Fruit fly (Drosophila melanogaster) whole organism, prepupa: ENCODE results near the gene Acp24A4.

Experiments
- CG10669 ChIP-seq: fragments of 200-800 bp; sonication (Bioruptor generic); optimal IDR thresholded peaks from 3 replicates; lab custom pipeline; 2018; ENCODE audit warnings: missing biosample characterization, mild to moderate bottlenecking, missing genetic modification characterization, moderate library complexity
- CG11294 ChIP-seq: fragments of 200-800 bp; sonication (Bioruptor generic); IDR thresholded peaks from 2 replicates; pipeline ENCODE4 v1.3.6; 2022; ENCODE audit warnings: missing biosample characterization, missing genetic modification characterization
- CG11902 ChIP-seq: fragments of 200-800 bp; sonication (Bioruptor generic); optimal IDR thresholded peaks from 3 replicates; lab custom pipeline; 2016; ENCODE audit warnings: missing biosample characterization, missing genetic modification characterization
- CG15336 ChIP-seq: fragments of 200-800 bp; sonication (Bioruptor generic); IDR thresholded peaks from 2 replicates; pipeline ENCODE4 v1.3.6; 2022; ENCODE audit warnings: missing biosample characterization, missing genetic modification characterization
- CG1621 ChIP-seq: fragments of 200-800 bp; sonication (Bioruptor generic); optimal IDR thresholded peaks from 3 replicates; lab custom pipeline; 2018; ENCODE audit warnings: missing biosample characterization, mild to moderate bottlenecking, missing genetic modification characterization
- CG16779 ChIP-seq: fragments of 200-800 bp; sonication (Bioruptor generic); optimal IDR thresholded peaks from 3 replicates; lab custom pipeline; 2017; ENCODE audit warnings: missing biosample characterization, mild to moderate bottlenecking, missing genetic modification characterization
- CG3032 ChIP-seq: fragments of 200-800 bp; optimal IDR thresholded peaks from 2 replicates; lab custom pipeline; 2019; ENCODE audit warnings: missing biosample characterization, mild to moderate bottlenecking, missing genetic modification characterization, moderate library complexity
- CG31627 ChIP-seq: fragments of 200-800 bp; sonication (Bioruptor generic); optimal IDR thresholded peaks from 3 replicates; lab custom pipeline; 2016; ENCODE audit warnings: missing biosample characterization, missing genetic modification characterization
- CG34406 ChIP-seq: fragments of 200-800 bp; sonication (Bioruptor generic); optimal IDR thresholded peaks from 3 replicates; lab custom pipeline; 2016; ENCODE audit warnings: missing biosample characterization, missing genetic modification characterization
- CG3919 ChIP-seq: fragments of 200-800 bp; sonication (Bioruptor generic); optimal IDR thresholded peaks from 3 replicates; lab custom pipeline; 2016; ENCODE audit warnings: missing biosample characterization, missing genetic modification characterization
- CG4318 ChIP-seq: fragments of 200-800 bp; sonication (Bioruptor generic); optimal IDR thresholded peaks from 3 replicates; lab custom pipeline; 2017; ENCODE audit warnings: missing biosample characterization, mild to moderate bottlenecking, missing genetic modification characterization
- CG6163 ChIP-seq: fragments of 200-800 bp; sonication (Bioruptor generic); IDR thresholded peaks from 3 replicates; pipeline ENCODE4 v1.3.6; 2022; ENCODE audit warnings: missing biosample characterization, missing genetic modification characterization
- CG6276 ChIP-seq: fragments of 200-800 bp; sonication (Bioruptor generic); optimal IDR thresholded peaks from 2 replicates; lab custom pipeline; 2017; ENCODE audit warnings: missing biosample characterization, mild to moderate bottlenecking, missing genetic modification characterization
- CG6792 ChIP-seq: fragments of 200-800 bp; sonication (Bioruptor generic); optimal IDR thresholded peaks from 3 replicates; lab custom pipeline; 2016; ENCODE audit warnings: missing biosample characterization, missing genetic modification characterization
- CG6854 ChIP-seq: fragments of 200-800 bp; sonication (Bioruptor generic); optimal IDR thresholded peaks from 2 replicates; lab custom pipeline; 2017; ENCODE audit warnings: missing biosample characterization, mild to moderate bottlenecking, missing genetic modification characterization
- CG8119 ChIP-seq: fragments of 200-800 bp; sonication (Bioruptor generic); IDR thresholded peaks from 3 replicates; pipeline ENCODE4 v1.3.6; 2022; ENCODE audit warnings: missing biosample characterization, missing genetic modification characterization
- CG8319 ChIP-seq: fragments of 200-800 bp; sonication (Bioruptor generic); optimal IDR thresholded peaks from 3 replicates; lab custom pipeline; 2016; ENCODE audit warnings: missing biosample characterization, missing genetic modification characterization
- CG8632 ChIP-seq: fragments of 200-800 bp; sonication (Bioruptor generic); optimal IDR thresholded peaks from 3 replicates; lab custom pipeline; 2016; ENCODE audit warnings: missing biosample characterization, missing genetic modification characterization
- Eip75B ChIP-seq: fragments of 200-800 bp; sonication (Bioruptor generic); optimal IDR thresholded peaks from 3 replicates; lab custom pipeline; 2016; ENCODE audit warnings: missing biosample characterization, missing genetic modification characterization
- Eip78C ChIP-seq: fragments of 200-800 bp; sonication (Bioruptor generic); peaks from one replicate; lab custom pipeline; 2016; ENCODE audit warnings: missing biosample characterization, missing genetic modification characterization
- Eip93F ChIP-seq: fragments of 200-800 bp; sonication (Bioruptor generic); optimal IDR thresholded peaks from 2 replicates; lab custom pipeline; 2016; ENCODE audit warnings: missing biosample characterization, mild to moderate bottlenecking, missing genetic modification characterization
- Ets96B ChIP-seq: fragments of 200-800 bp; optimal IDR thresholded peaks from 2 replicates; lab custom pipeline; 2019; ENCODE audit warnings: missing biosample characterization, mild to moderate bottlenecking, missing genetic modification characterization, moderate library complexity
- Gug ChIP-seq: fragments of 200-800 bp; sonication (Bioruptor generic); IDR thresholded peaks from 2 replicates; pipeline ENCODE4 v1.3.6; 2022; ENCODE audit warnings: missing biosample characterization, missing genetic modification characterization
- Hr39 ChIP-seq: fragments of 200-800 bp; sonication (Bioruptor generic); optimal IDR thresholded peaks from 2 replicates; lab custom pipeline; 2016; ENCODE audit warnings: missing biosample characterization, missing genetic modification characterization
- Hr4 ChIP-seq: fragments of 200-800 bp; sonication (Bioruptor generic); optimal IDR thresholded peaks from 3 replicates; lab custom pipeline; 2016; ENCODE audit warnings: missing biosample characterization, missing genetic modification characterization
- Lpt ChIP-seq: fragments of 200-800 bp; sonication (Bioruptor generic); optimal IDR thresholded peaks from 3 replicates; lab custom pipeline; 2016; ENCODE audit warnings: missing biosample characterization, missing genetic modification characterization
- Met ChIP-seq: fragments of 200-800 bp; sonication (Bioruptor generic); optimal IDR thresholded peaks from 3 replicates; lab custom pipeline; 2016; ENCODE audit warnings: missing biosample characterization, missing genetic modification characterization
- OdsH ChIP-seq: fragments of 200-800 bp; sonication (Bioruptor generic); optimal IDR thresholded peaks from 3 replicates; lab custom pipeline; 2016; ENCODE audit warnings: missing biosample characterization, missing genetic modification characterization
- Smox ChIP-seq: fragments of 200-800 bp; sonication (Bioruptor generic); optimal IDR thresholded peaks from 3 replicates; lab custom pipeline; 2016; ENCODE audit warnings: missing biosample characterization, missing genetic modification characterization
- Sox102F ChIP-seq: fragments of 200-800 bp; sonication (Bioruptor generic); optimal IDR thresholded peaks from 2 replicates; lab custom pipeline; 2016; ENCODE audit warnings: missing biosample characterization, mild to moderate bottlenecking, missing genetic modification characterization
- Sox14 ChIP-seq: fragments of 200-800 bp; sonication (Bioruptor generic); optimal IDR thresholded peaks from 3 replicates; lab custom pipeline; 2016; ENCODE audit warnings: missing biosample characterization, missing genetic modification characterization
- Sox15 ChIP-seq: fragments of 200-800 bp; sonication (Bioruptor generic); optimal IDR thresholded peaks from 3 replicates; lab custom pipeline; 2016; ENCODE audit warnings: missing biosample characterization, missing genetic modification characterization
- achi ChIP-seq: fragments of 200-800 bp; sonication (Bioruptor generic); optimal IDR thresholded peaks from 3 replicates; lab custom pipeline; 2016; ENCODE audit warnings: missing biosample characterization, missing genetic modification characterization
- acj6 ChIP-seq: fragments of 200-800 bp; sonication (Bioruptor generic); optimal IDR thresholded peaks from 3 replicates; lab custom pipeline; 2016; ENCODE audit warnings: missing biosample characterization, missing genetic modification characterization
- dac ChIP-seq: fragments of 200-800 bp; sonication (Bioruptor generic); optimal IDR thresholded peaks from 2 replicates; lab custom pipeline; 2017; ENCODE audit warnings: missing biosample characterization, mild to moderate bottlenecking, missing genetic modification characterization
- fd59A ChIP-seq: fragments of 200-800 bp; sonication (Bioruptor generic); optimal IDR thresholded peaks from 2 replicates; lab custom pipeline; 2017; ENCODE audit warnings: missing biosample characterization, mild to moderate bottlenecking, missing genetic modification characterization, missing genetic modification reagents
- fd85E ChIP-seq: fragments of 200-800 bp; sonication (Bioruptor generic); optimal IDR thresholded peaks from 3 replicates; lab custom pipeline; 2016; ENCODE audit warnings: missing biosample characterization, missing genetic modification characterization
- fkh ChIP-seq: fragments of 200-800 bp; sonication (Bioruptor generic); optimal IDR thresholded peaks from 3 replicates; lab custom pipeline; 2017; ENCODE audit warnings: missing biosample characterization, mild to moderate bottlenecking, missing genetic modification characterization, moderate library complexity
- lz ChIP-seq: fragments of 200-800 bp; sonication (Bioruptor generic); optimal IDR thresholded peaks from 3 replicates; lab custom pipeline; 2016; ENCODE audit warnings: missing biosample characterization, missing genetic modification characterization
- pdm3 ChIP-seq: fragments of 200-800 bp; sonication (Bioruptor generic); optimal IDR thresholded peaks from 3 replicates; lab custom pipeline; 2016; ENCODE audit warnings: missing biosample characterization, missing genetic modification characterization
- salr ChIP-seq, 2 experiments: fragments of 200-800 bp; sonication (Bioruptor generic); optimal IDR thresholded peaks; 3 replicates each; lab custom pipeline; 2016 to 2018; ENCODE audit warnings: missing biosample characterization in 2 of 2, missing genetic modification characterization in 2 of 2, mild to moderate bottlenecking in 1 of 2
- ss ChIP-seq, 2 experiments: fragments of 200-800 bp; sonication (Bioruptor generic); optimal IDR thresholded peaks; 2 replicates in 1 of 2; 3 replicates in 1 of 2; lab custom pipeline; 2017 to 2018; ENCODE audit warnings: mild to moderate bottlenecking in 2 of 2, missing biosample characterization in 2 of 2, missing genetic modification characterization in 2 of 2, moderate library complexity in 1 of 2
- svp ChIP-seq: fragments of 200-800 bp; sonication (Bioruptor generic); peaks from one replicate; lab custom pipeline; 2016; ENCODE audit warnings: missing biosample characterization, missing genetic modification characterization
- topi ChIP-seq: fragments of 200-800 bp; sonication (Bioruptor generic); optimal IDR thresholded peaks from 3 replicates; lab custom pipeline; 2016; ENCODE audit warnings: missing biosample characterization, missing genetic modification characterization
- vri ChIP-seq: fragments of 200-800 bp; sonication (Bioruptor generic); optimal IDR thresholded peaks from 3 replicates; lab custom pipeline; 2016; ENCODE audit warnings: missing biosample characterization, mild to moderate bottlenecking, missing genetic modification characterization

Acp24A4 gene

dm6 chr2L:3712949-3713416 is 19.3 kb upstream of the Acp24A4 start, which contains the start of the genes CG31955 and CG2818 (continued):
- TF ChIP-seq Sox102F (GFP tag; lab: Kevin White, UChicago): no peak
- TF ChIP-seq Eip93F: no peak
- no peak for TF ChIP-seq ss (GFP tag; optimal IDR thresholded peaks at IDR 0.05; lab: Kevin White, UChicago)
- no peak for TF ChIP-seq CG6854
- no peak for TF ChIP-seq salr (GFP tag; optimal IDR thresholded peaks at IDR 0.05; lab: Kevin White, UChicago)
- TF ChIP-seq fd59A: no peak
- TF ChIP-seq pdm3: peak; percentile 40
- no peak for TF ChIP-seq CG4318
- TF ChIP-seq Sox14 (GFP tag; lab: Kevin White, UChicago): peak; percentile 25
- TF ChIP-seq CG34406 (GFP tag; lab: Kevin White, UChicago): no peak
- TF ChIP-seq acj6: no peak
- TF ChIP-seq lz (GFP tag; lab: Kevin White, UChicago): peak; percentile 11
- no peak for TF ChIP-seq fkh
- TF ChIP-seq CG10669 (GFP tag; lab: Kevin White, UChicago): no peak
- TF ChIP-seq OdsH (GFP tag; lab: Kevin White, UChicago): peak; percentile 11
- no peak for TF ChIP-seq CG8119 (GFP tag; lab: Robert Waterston, UW)
- TF ChIP-seq CG31627 (GFP tag; lab: Kevin White, UChicago): no peak
- peak; percentile 64 for TF ChIP-seq Hr4
- no peak for TF ChIP-seq CG3032 (tag; lab: Kevin White, UChicago)
- no peak; the same call in 1 of the 2 replicates for TF ChIP-seq CG15336 (GFP tag; lab: Robert Waterston, UW)
- no peak for TF ChIP-seq CG16779 (tag; lab: Kevin White, UChicago)
- no peak for TF ChIP-seq CG6276 (GFP tag; lab: Kevin White, UChicago)
- no peak for TF ChIP-seq Sox15
- TF ChIP-seq CG6163: no peak
- peak; percentile 22 for TF ChIP-seq Eip78C (GFP tag; lab: Kevin White, UChicago)
- TF ChIP-seq CG8632: no peak
- no peak for TF ChIP-seq CG1621 (tag; lab: Kevin White, UChicago)
- TF ChIP-seq fd85E: no peak
- peak; percentile 41 for TF ChIP-seq Hr39 (GFP tag; lab: Kevin White, UChicago)
- TF ChIP-seq Eip75B (GFP tag; lab: Kevin White, UChicago): peak; percentile 0
- peak; percentile 21 for TF ChIP-seq CG3919
- TF ChIP-seq Ets96B (tag; lab: Kevin White, UChicago): no peak
- no peak for TF ChIP-seq CG11902 (GFP tag; lab: Kevin White, UChicago)
- TF ChIP-seq Lpt: no peak

- TF ChIP-seq CG34406 (GFP tag; lab: Kevin White, UChicago) (no peak), achi (GFP tag; lab: Kevin White, UChicago) (peak; percentile 36), fkh (peak; percentile 93), Eip78C (GFP tag; lab: Kevin White, UChicago) (peak; percentile 54), svp (GFP tag; lab: Kevin White, UChicago) (peak; percentile 63), Smox (GFP tag; lab: Kevin White, UChicago) (peak; percentile 16), CG8319 (no peak)
These were observed 18.0 kb upstream of the Acp24A4 start, which contains the start of gene cutlet for dm6 chr2L:3711665-3712064. Gene cutlet (minus strand): TSS chr2L:3711748.

dm6 chr2L:3706963-3707362 is 13.3 kb upstream of the Acp24A4 start, which contains the start of gene CG31777:
Gene CG31777 (minus strand): TSS chr2L:3707063.
- TF ChIP-seq svp (GFP tag; lab: Kevin White, UChicago): peak; percentile 71
- no peak for TF ChIP-seq fd85E

dm6 chr2L:3705438-3705921 is 11.8 kb upstream of the Acp24A4 start, which contains the start of gene CG31778:
Gene CG31778 (minus strand): TSS chr2L:3705488.
- peak; percentile 78 for TF ChIP-seq vri (GFP tag; lab: Kevin White, UChicago)
- peak; percentile 70 for TF ChIP-seq OdsH (GFP tag; lab: Kevin White, UChicago)
- peak; percentile 86 for TF ChIP-seq CG6163
- peak; percentile 31 to 53 for TF ChIP-seq ss (GFP tag; optimal IDR thresholded peaks at IDR 0.05; lab: Kevin White, UChicago)
- TF ChIP-seq acj6: peak; percentile 76
- TF ChIP-seq CG6792 (GFP tag; lab: Kevin White, UChicago): peak; percentile 79
- TF ChIP-seq CG34406 (GFP tag; lab: Kevin White, UChicago): peak; percentile 64
- peak; percentile 75 for TF ChIP-seq CG1621 (tag; lab: Kevin White, UChicago)
- peak; percentile 65 for TF ChIP-seq CG11294 (GFP tag; lab: Robert Waterston, UW)
- peak; percentile 88 for TF ChIP-seq lz (GFP tag; lab: Kevin White, UChicago)
- TF ChIP-seq Met (GFP tag; lab: Kevin White, UChicago): peak; percentile 86
- TF ChIP-seq Sox15: peak; percentile 58
- TF ChIP-seq achi (GFP tag; lab: Kevin White, UChicago): peak; percentile 73
- peak; percentile 84 for TF ChIP-seq topi
- no peak for TF ChIP-seq dac
- no peak for TF ChIP-seq Eip93F
- peak; percentile 46 for TF ChIP-seq CG8319
- 0 out of 2 replicates have a peak, but pooled peaks have one; percentile 37 for TF ChIP-seq Gug (GFP tag; lab: Robert Waterston, UW)
- peak; percentile 73 for TF ChIP-seq CG3032 (tag; lab: Kevin White, UChicago)
- peak; percentile 24 for TF ChIP-seq CG4318
- peak; percentile 35 for TF ChIP-seq CG6854
- TF ChIP-seq salr (GFP tag; optimal IDR thresholded peaks at IDR 0.05; lab: Kevin White, UChicago): peak; percentile 32 to 49
- peak; percentile 46 for TF ChIP-seq fd59A
